Worm (Caenorhabditis elegans) whole organism, mixed stage, embryonic: ENCODE data around the gene phat-8.

Source experiments
- drap-1 ChIP-seq: fragments of 200-800 bp; sonication (Bioruptor generic); optimal IDR thresholded peaks from 3 replicates; lab custom pipeline; 2018; ENCODE audit warnings: mild to moderate bottlenecking, missing genetic modification characterization, missing compliant biosample characterization
- elt-1 ChIP-seq: sonication (generic microtip); optimal IDR thresholded peaks from 2 replicates; lab custom pipeline; 2017; ENCODE audit warnings: missing genetic modification characterization, mild to moderate bottlenecking, missing compliant biosample characterization, antibody characterized with exemption, moderate library complexity, borderline replicate concordance; ENCODE audit not compliant: insufficient read depth
- nhr-12 ChIP-seq: fragments of 150-350 bp; optimal IDR thresholded peaks from 2 replicates; lab custom pipeline; 2014; ENCODE audit warnings: missing biosample characterization, missing genetic modification characterization

DNA sequence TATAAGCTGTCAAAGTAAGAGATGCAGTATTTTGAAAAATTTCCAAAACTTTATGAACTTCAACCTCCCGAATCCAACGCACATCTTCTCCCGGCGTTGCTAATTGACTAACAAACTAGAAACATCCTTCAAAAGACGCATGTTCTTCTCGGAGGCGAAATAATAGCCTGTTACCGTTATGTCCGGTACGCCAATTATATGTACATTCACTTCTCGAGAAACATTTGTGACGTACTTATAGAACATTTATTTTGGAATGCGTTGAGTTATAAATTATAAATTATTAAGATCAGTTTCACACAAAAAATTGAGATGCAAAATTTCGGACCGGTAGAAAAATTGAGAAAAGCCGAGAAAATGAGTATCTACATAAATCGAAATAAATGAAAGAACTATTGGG, 25.4 kb downstream of the phat-8 start, which contains the start of gene T21B4.3:
- no peak for TF ChIP-seq drap-1 (GFP tag; lab: Kevin White, UChicago)
- no peak for TF ChIP-seq nhr-12 (tag; lab: Kevin White, UChicago)
- TF ChIP-seq elt-1 (tag; lab: Kevin White, UChicago): no peak
